Fruit fly (Drosophila melanogaster): Measurements from ENCODE around the gene Cep135.

DNA sequence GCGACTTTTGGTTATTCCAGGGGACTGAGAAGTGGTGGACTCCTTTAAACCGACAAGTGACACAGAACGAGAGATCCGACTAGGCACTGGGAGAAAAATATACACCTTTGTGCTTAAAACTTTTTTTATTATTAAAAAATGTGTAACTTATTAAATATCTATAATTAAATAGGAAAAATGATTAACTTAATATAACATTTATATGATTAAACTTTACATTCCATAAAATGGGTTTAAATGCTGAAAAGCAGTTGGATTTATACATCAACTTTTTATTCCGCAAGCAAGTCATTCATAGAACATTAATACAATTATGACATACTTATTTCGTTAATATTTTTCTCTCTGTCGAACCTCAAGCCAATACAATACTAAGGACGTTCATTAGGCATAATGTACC is 57.5 kb downstream of the Cep135 start:
- TF ChIP-seq usp (GFP tag; optimal IDR thresholded peaks at IDR 0.05) (no peak), pan (optimal IDR thresholded peaks at IDR 0.05) (no peak), psq (optimal IDR thresholded peaks at IDR 0.05) (no peak), CG8478 (optimal IDR thresholded peaks at IDR 0.05) (no peak), Dll (optimal IDR thresholded peaks at IDR 0.05) (no peak)
